Fruit fly (Drosophila melanogaster) Kc167 (cell line): Measurements from ENCODE around the gene CG10725.

Experiments
- Myc ChIP-seq: fragments of >200 bp; optimal IDR thresholded peaks from 2 replicates; lab custom pipeline; 2017; ENCODE audit warnings: missing external identifiers
- h ChIP-seq: fragments of >200 bp; optimal IDR thresholded peaks from 3 replicates; lab custom pipeline; 2018; ENCODE audit warnings: missing external identifiers
- ttk ChIP-seq: sonication (Bioruptor generic); optimal IDR thresholded peaks from 2 replicates; lab custom pipeline; 2017; ENCODE audit warnings: missing external identifiers

DNA sequence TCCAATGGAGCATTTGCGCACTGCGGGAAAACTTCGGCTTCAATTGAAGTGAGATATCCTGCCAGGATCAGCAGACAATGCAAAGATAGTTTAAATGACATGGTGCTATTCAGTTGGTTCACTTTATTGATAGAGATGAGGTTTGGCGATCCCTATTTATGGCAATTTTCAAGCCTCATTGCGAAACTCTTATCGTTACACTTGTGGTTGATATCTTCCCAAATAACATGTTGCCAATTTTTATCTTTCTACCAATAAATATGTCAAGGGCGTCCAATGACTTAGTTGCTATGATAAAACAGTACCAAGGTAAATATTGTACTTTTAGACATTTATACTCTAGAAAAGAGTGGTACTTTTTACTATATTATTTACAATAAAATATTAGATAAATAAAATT lies 13.7 kb upstream of the CG10725 start, which contains the start of gene CG33263:
- no peak for TF ChIP-seq h
- no peak for TF ChIP-seq Myc (lab: Kevin White, UChicago)
- no peak for TF ChIP-seq ttk (lab: Kevin White, UChicago)
